In the genomic region with DNA sequence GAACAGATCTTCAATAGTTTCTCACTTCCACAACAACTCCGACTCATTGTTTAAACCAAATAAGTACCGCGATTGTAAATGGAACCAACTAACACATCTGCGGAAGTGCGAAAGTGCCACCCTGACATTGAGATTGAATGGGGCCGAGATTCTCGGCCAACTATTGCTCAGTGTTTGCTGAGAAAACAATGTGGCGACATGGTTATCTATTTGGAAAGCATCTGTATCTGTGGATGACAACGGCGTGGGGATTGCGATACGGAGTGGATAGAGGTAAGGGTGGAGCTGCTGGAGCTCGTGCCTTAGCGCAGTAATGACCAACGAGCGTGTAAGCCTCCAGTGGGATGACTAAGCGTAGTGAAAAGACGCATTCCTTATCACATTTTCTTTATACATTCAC, we compare ENCODE assay signal across 2 fruit fly cellular contexts.
TF ChIP-seq lines count a peak whose summit lies in the region.

No protein-coding gene starts in this region.

TF ChIP-seq in whole organism, adult, 20 proteins besides CTCF, POLR2A, EP300 and RAD21:
- TF ChIP-seq CG1620 (GFP tag; optimal IDR thresholded peaks at IDR 0.05; lab: Kevin White, UChicago) = no peak
- peak; percentile 65 for TF ChIP-seq cic (GFP tag; optimal IDR thresholded peaks at IDR 0.05; lab: Kevin White, UChicago)
- no peak for TF ChIP-seq ovo (GFP tag; optimal IDR thresholded peaks at IDR 0.05; lab: Kevin White, UChicago)
- no peak for TF ChIP-seq cnc (optimal IDR thresholded peaks at IDR 0.05; lab: Kevin White, UChicago)
- TF ChIP-seq toe (GFP tag; optimal IDR thresholded peaks at IDR 0.05; lab: Kevin White, UChicago) = no peak
- TF ChIP-seq kay (GFP tag; lab: Kevin White, UChicago; ENCODE audit: borderline replicate concordance) = no peak
- no peak for TF ChIP-seq tj (GFP tag; optimal IDR thresholded peaks at IDR 0.05; lab: Kevin White, UChicago)
- no peak for TF ChIP-seq Crg-1 (GFP tag; optimal IDR thresholded peaks at IDR 0.05; lab: Kevin White, UChicago)
- no peak for TF ChIP-seq Mnt (GFP tag; optimal IDR thresholded peaks at IDR 0.05; lab: Kevin White, UChicago)
- TF ChIP-seq CG5204 (GFP tag; optimal IDR thresholded peaks at IDR 0.05; lab: Kevin White, UChicago) = no peak
- no peak for TF ChIP-seq CG11617 (GFP tag; optimal IDR thresholded peaks at IDR 0.05; lab: Kevin White, UChicago)
- no peak for TF ChIP-seq Clk (GFP tag; optimal IDR thresholded peaks at IDR 0.05; lab: Kevin White, UChicago)
- no peak for TF ChIP-seq Hr96 (GFP tag; optimal IDR thresholded peaks at IDR 0.05; lab: Kevin White, UChicago)
- TF ChIP-seq CG12768 (GFP tag; optimal IDR thresholded peaks at IDR 0.05; lab: Kevin White, UChicago) = no peak
- peak; percentile 0 for TF ChIP-seq CG7101 (tag; optimal IDR thresholded peaks at IDR 0.05; lab: Kevin White, UChicago)
- no peak for TF ChIP-seq pad (GFP tag; optimal IDR thresholded peaks at IDR 0.05; lab: Kevin White, UChicago)
- TF ChIP-seq CG33017 (tag; optimal IDR thresholded peaks at IDR 0.05; lab: Kevin White, UChicago) = no peak
- peak; percentile 53 for TF ChIP-seq CG7045 (GFP tag; optimal IDR thresholded peaks at IDR 0.05; lab: Kevin White, UChicago)
- no peak for TF ChIP-seq CG14711 (tag; optimal IDR thresholded peaks at IDR 0.05; lab: Kevin White, UChicago)
- TF ChIP-seq bab1 (GFP tag; optimal IDR thresholded peaks at IDR 0.05; lab: Kevin White, UChicago) = no peak

TF ChIP-seq in whole organism, prepupa, 60 proteins besides CTCF, POLR2A, EP300 and RAD21:
- TF ChIP-seq fkh (GFP tag; optimal IDR thresholded peaks at IDR 0.05; lab: Kevin White, UChicago) (peak; percentile 60), dac (GFP tag; optimal IDR thresholded peaks at IDR 0.05; lab: Kevin White, UChicago) (no peak), CG6792 (GFP tag; optimal IDR thresholded peaks at IDR 0.05; lab: Kevin White, UChicago) (no peak), Met (GFP tag; optimal IDR thresholded peaks at IDR 0.05; lab: Kevin White, UChicago) (no peak)
